Fruit fly (Drosophila melanogaster): Measurements from ENCODE around the gene Cog8.

The Cog8 gene

DNA sequence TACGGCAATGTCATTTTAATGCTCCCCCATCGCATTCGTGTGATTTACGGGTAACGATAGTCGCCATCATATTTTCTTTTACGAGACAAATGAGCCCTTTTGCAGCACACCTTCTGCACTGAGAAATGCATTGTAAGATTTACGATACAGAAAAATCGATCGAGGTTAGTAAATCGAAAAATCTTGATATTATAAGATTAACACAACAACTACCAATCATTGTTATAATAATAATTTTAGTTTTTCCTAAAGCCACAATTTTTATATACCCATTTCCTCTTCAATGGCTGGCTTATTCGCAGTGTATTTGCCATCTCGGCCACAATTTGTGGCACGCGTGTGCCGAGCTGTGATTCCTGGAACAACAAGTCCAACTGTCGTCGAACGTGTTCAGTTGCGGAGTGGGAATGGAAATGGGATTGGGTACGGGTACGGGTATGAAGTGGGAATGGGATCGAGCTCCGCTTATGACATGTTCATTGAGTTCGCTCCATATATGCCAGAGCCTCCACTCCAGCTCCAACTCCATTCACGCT lies 26.7 kb downstream of the Cog8 start:
- TF ChIP-seq Smox (GFP tag; optimal IDR thresholded peaks at IDR 0.05) (no peak), fd85E (GFP tag; optimal IDR thresholded peaks at IDR 0.05) (no peak), Eip78C (GFP tag) (peak; percentile 38), svp (GFP tag) (peak; percentile 37), Hr4 (GFP tag; optimal IDR thresholded peaks at IDR 0.05) (peak; percentile 20)

DNA sequence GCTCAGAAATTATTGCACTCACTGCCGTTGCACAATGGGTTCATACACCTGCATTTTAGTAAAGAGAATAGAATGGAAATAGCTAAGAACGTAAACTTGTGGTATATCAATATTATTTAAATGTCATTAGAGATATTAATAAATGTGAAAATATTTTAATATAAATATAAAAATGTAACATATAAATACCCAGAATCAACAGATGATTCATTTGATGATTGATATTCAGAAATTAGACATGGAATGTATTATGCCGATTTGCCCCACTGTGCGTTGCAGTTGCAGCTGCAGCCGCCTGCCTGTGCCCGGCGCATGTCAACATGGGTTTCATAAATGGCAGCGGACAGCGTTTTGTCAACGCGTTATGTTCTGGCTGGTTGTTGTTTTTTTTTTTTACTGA lies 28.8 kb downstream of the Cog8 start:
- peak; percentile 3 for TF ChIP-seq Sox102F (GFP tag; optimal IDR thresholded peaks at IDR 0.05)
- TF ChIP-seq achi (GFP tag; optimal IDR thresholded peaks at IDR 0.05): peak; percentile 38
- peak; percentile 32 for TF ChIP-seq OdsH (GFP tag; optimal IDR thresholded peaks at IDR 0.05)
- TF ChIP-seq CG6163 (GFP tag; IDR thresholded peaks at IDR 0.05): 0 out of 3 replicates have a peak, but pooled peaks have one; percentile 32
- TF ChIP-seq eg (GFP tag; IDR thresholded peaks at IDR 0.05): no peak
- TF ChIP-seq CG11762 (GFP tag; optimal IDR thresholded peaks at IDR 0.05; ENCODE audit: insufficient read depth): peak; percentile 4
- TF ChIP-seq acj6 (GFP tag; optimal IDR thresholded peaks at IDR 0.05): peak; percentile 20
- TF ChIP-seq CG31627 (GFP tag; optimal IDR thresholded peaks at IDR 0.05): no peak
- TF ChIP-seq CG8119 (GFP tag; IDR thresholded peaks at IDR 0.05): 0 out of 3 replicates have a peak, but pooled peaks have one; percentile 44
- TF ChIP-seq Hr4 (GFP tag; optimal IDR thresholded peaks at IDR 0.05): no peak
- peak; percentile 24 for TF ChIP-seq CG3919 (GFP tag; optimal IDR thresholded peaks at IDR 0.05)
- no peak for TF ChIP-seq vri (GFP tag; optimal IDR thresholded peaks at IDR 0.05)
- no peak for TF ChIP-seq CG8319 (GFP tag; optimal IDR thresholded peaks at IDR 0.05)
- no peak for TF ChIP-seq Ets21C (GFP tag; optimal IDR thresholded peaks at IDR 0.05)
- TF ChIP-seq salr (GFP tag; optimal IDR thresholded peaks at IDR 0.05): peak in 1 of 2 experiments; percentile 4
- TF ChIP-seq Hr38 (GFP tag; optimal IDR thresholded peaks at IDR 0.05): no peak
- peak; percentile 21 for TF ChIP-seq esn (GFP tag; optimal IDR thresholded peaks at IDR 0.05)
- no peak for TF ChIP-seq Ets96B (tag; optimal IDR thresholded peaks at IDR 0.05)
- no peak for TF ChIP-seq CG9139 (GFP tag; optimal IDR thresholded peaks at IDR 0.05)
- peak; percentile 9 for TF ChIP-seq CG10631 (GFP tag; optimal IDR thresholded peaks at IDR 0.05)
- TF ChIP-seq Lpt (GFP tag; optimal IDR thresholded peaks at IDR 0.05): peak; percentile 3
- TF ChIP-seq net (GFP tag; optimal IDR thresholded peaks at IDR 0.05): no peak
- no peak for TF ChIP-seq Smox (GFP tag; optimal IDR thresholded peaks at IDR 0.05)
- peak; percentile 8 for TF ChIP-seq Met (GFP tag; optimal IDR thresholded peaks at IDR 0.05)
- TF ChIP-seq CG32006 (GFP tag; optimal IDR thresholded peaks at IDR 0.05): peak; percentile 48
- TF ChIP-seq Eip78C (GFP tag): peak; percentile 59
- TF ChIP-seq CG7368 (GFP tag; optimal IDR thresholded peaks at IDR 0.05): peak; percentile 2

DNA sequence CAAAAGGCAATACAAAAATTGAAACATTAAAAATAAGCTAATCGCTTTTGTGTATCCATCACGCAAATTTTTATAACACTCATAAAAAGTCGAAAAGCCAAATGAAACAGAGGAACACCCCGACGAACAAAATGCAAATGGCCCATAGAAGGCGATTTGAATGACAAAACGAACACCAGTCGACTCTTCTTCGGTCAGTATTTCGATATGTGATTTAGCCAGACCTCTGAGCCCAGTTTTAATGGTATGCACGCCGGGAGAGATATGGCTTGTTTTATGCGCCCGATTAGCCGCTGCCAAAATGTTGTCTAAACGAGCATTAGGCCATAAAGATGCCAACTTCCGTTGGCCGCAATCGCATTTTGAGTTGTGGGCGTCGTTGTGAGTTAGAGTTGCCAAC lies 30.7 kb downstream of the Cog8 start:
- TF ChIP-seq Eip93F (GFP tag; optimal IDR thresholded peaks at IDR 0.05) (no peak), eg (GFP tag; IDR thresholded peaks at IDR 0.05) (no peak), Met (GFP tag; optimal IDR thresholded peaks at IDR 0.05) (no peak), fkh (GFP tag; optimal IDR thresholded peaks at IDR 0.05) (no peak), pdm3 (GFP tag; optimal IDR thresholded peaks at IDR 0.05) (no peak), topi (GFP tag; optimal IDR thresholded peaks at IDR 0.05) (no peak), Eip78C (GFP tag) (no peak), Ets21C (GFP tag; optimal IDR thresholded peaks at IDR 0.05) (no peak), Sox14 (GFP tag; optimal IDR thresholded peaks at IDR 0.05) (no peak), cyc (GFP tag; optimal IDR thresholded peaks at IDR 0.05) (no peak), CG6808 (GFP tag; optimal IDR thresholded peaks at IDR 0.05) (no peak), CG3032 (tag; optimal IDR thresholded peaks at IDR 0.05) (no peak), CG6792 (GFP tag; optimal IDR thresholded peaks at IDR 0.05) (no peak), CG10669 (GFP tag; optimal IDR thresholded peaks at IDR 0.05) (no peak), Hr38 (GFP tag; optimal IDR thresholded peaks at IDR 0.05) (no peak), dac (GFP tag; optimal IDR thresholded peaks at IDR 0.05) (no peak), CG7368 (GFP tag; optimal IDR thresholded peaks at IDR 0.05) (no peak), CG32006 (GFP tag; optimal IDR thresholded peaks at IDR 0.05) (no peak), salr (GFP tag; optimal IDR thresholded peaks at IDR 0.05) (no peak), CG34406 (GFP tag; optimal IDR thresholded peaks at IDR 0.05) (no peak)
